Fruit fly (Drosophila melanogaster) whole organism, embryonic: Measurements from ENCODE around the gene Or33b.

Source experiments
- Adf1 ChIP-seq: fragments of 200-800 bp; sonication (Bioruptor generic); IDR thresholded peaks from 2 replicates; pipeline ENCODE4 v1.3.6; 2022; ENCODE audit warnings: missing biosample characterization, missing genetic modification characterization
- CG11247 ChIP-seq: fragments of 200-800 bp; sonication (Bioruptor generic); IDR thresholded peaks from 2 replicates; pipeline ENCODE4 v1.3.6; 2022; ENCODE audit warnings: missing biosample characterization, missing genetic modification characterization
- CG11504 ChIP-seq: fragments of 200-800 bp; sonication (Bioruptor generic); optimal IDR thresholded peaks from 3 replicates; lab custom pipeline; 2019; ENCODE audit warnings: missing biosample characterization, mild to moderate bottlenecking, missing genetic modification characterization, moderate library complexity
- CG11695 ChIP-seq: fragments of 200-800 bp; sonication (Bioruptor generic); IDR thresholded peaks from 3 replicates; pipeline ENCODE4 v1.3.6; 2022; ENCODE audit warnings: missing biosample characterization, missing genetic modification characterization
- CG11696 ChIP-seq: fragments of 200-800 bp; sonication (Bioruptor generic); IDR thresholded peaks from 2 replicates; pipeline ENCODE4 v1.3.6; 2022; ENCODE audit warnings: missing biosample characterization, missing genetic modification characterization
- CG12071 ChIP-seq: fragments of 200-800 bp; sonication (Bioruptor generic); optimal IDR thresholded peaks from 3 replicates; lab custom pipeline; 2018; ENCODE audit warnings: missing biosample characterization, mild to moderate bottlenecking, missing genetic modification characterization
- CG13894 ChIP-seq: fragments of 200-800 bp; sonication (Bioruptor generic); optimal IDR thresholded peaks from 3 replicates; lab custom pipeline; 2018; ENCODE audit warnings: missing biosample characterization, mild to moderate bottlenecking, missing genetic modification characterization, moderate library complexity
- CG15269 ChIP-seq: fragments of 200-800 bp; sonication (Bioruptor generic); optimal IDR thresholded peaks from 2 replicates; lab custom pipeline; 2018; ENCODE audit warnings: missing biosample characterization, mild to moderate bottlenecking, missing genetic modification characterization, moderate library complexity
- CG15601 ChIP-seq: fragments of 200-800 bp; sonication (Bioruptor generic); optimal IDR thresholded peaks from 3 replicates; lab custom pipeline; 2019; ENCODE audit warnings: missing biosample characterization, mild to moderate bottlenecking, missing genetic modification characterization, moderate library complexity
- CG17361 ChIP-seq: fragments of 200-800 bp; sonication (Bioruptor generic); IDR thresholded peaks from 3 replicates; pipeline ENCODE4 v1.3.6; 2022; ENCODE audit warnings: missing biosample characterization, missing genetic modification characterization
- CG2889 ChIP-seq: fragments of 200-800 bp; sonication (Bioruptor generic); IDR thresholded peaks from 3 replicates; pipeline ENCODE4 v1.3.6; 2022; ENCODE audit warnings: missing biosample characterization, missing genetic modification characterization
- CG34422 ChIP-seq: fragments of 200-800 bp; sonication (Bioruptor generic); IDR thresholded peaks from 3 replicates; pipeline ENCODE4 v1.3.6; 2022; ENCODE audit warnings: missing biosample characterization, missing genetic modification characterization
- CG3726 ChIP-seq: fragments of 200-800 bp; sonication (Bioruptor generic); IDR thresholded peaks from 3 replicates; pipeline ENCODE4, ENCODE4 v1.3.6; 2022; ENCODE audit warnings: missing biosample characterization, missing genetic modification characterization
- CG42726 ChIP-seq: fragments of 200-800 bp; sonication (Bioruptor generic); IDR thresholded peaks from 2 replicates; pipeline ENCODE4 v1.3.6; 2022; ENCODE audit warnings: missing biosample characterization, missing genetic modification characterization; ENCODE audit not compliant: partially characterized antibody
- CG5180 ChIP-seq: fragments of 200-800 bp; sonication (Bioruptor generic); optimal IDR thresholded peaks from 3 replicates; lab custom pipeline; 2017; ENCODE audit warnings: missing biosample characterization, missing genetic modification characterization, mild to moderate bottlenecking, moderate library complexity, missing genetic modification reagents
- CG7786 ChIP-seq: fragments of 200-800 bp; sonication (Bioruptor generic); optimal IDR thresholded peaks from 2 replicates; lab custom pipeline; 2016; ENCODE audit warnings: missing biosample characterization, missing genetic modification characterization
- CG8478 ChIP-seq: fragments of >200 bp; optimal IDR thresholded peaks from 2 replicates; lab custom pipeline; 2018
- CG8924 ChIP-seq: fragments of 200-800 bp; optimal IDR thresholded peaks from 3 replicates; lab custom pipeline; 2019; ENCODE audit warnings: missing biosample characterization, mild to moderate bottlenecking, missing genetic modification characterization, moderate library complexity
- CG9932 ChIP-seq: fragments of 200-800 bp; sonication (Bioruptor generic); IDR thresholded peaks from 2 replicates; pipeline ENCODE4 v1.3.6; 2022; ENCODE audit warnings: missing biosample characterization, missing genetic modification characterization
- CTCF ChIP-seq: fragments of 200-800 bp; sonication (Bioruptor generic); optimal IDR thresholded peaks from 2 replicates; lab custom pipeline; 2017; ENCODE audit warnings: missing biosample characterization, mild to moderate bottlenecking, missing genetic modification characterization, moderate library complexity
- Camta ChIP-seq: fragments of 200-800 bp; sonication (Bioruptor generic); optimal IDR thresholded peaks from 2 replicates; lab custom pipeline; 2016; ENCODE audit warnings: missing biosample characterization, missing genetic modification characterization
- Dfd ChIP-seq, 2 experiments: fragments of >200 bp; optimal IDR thresholded peaks; 2 replicates each; lab custom pipeline; 2017; ENCODE audit warnings: missing biosample characterization in 2 of 2, missing genetic modification characterization in 2 of 2
- Fer1 ChIP-seq: fragments of 200-800 bp; sonication (Bioruptor generic); optimal IDR thresholded peaks from 2 replicates; lab custom pipeline; 2017; ENCODE audit warnings: missing biosample characterization, mild to moderate bottlenecking, missing genetic modification characterization
- HLH3B ChIP-seq: fragments of 200-800 bp; sonication (Bioruptor generic); IDR thresholded peaks from 2 replicates; pipeline ENCODE4 v1.3.6; 2022; ENCODE audit warnings: missing biosample characterization, missing genetic modification characterization
- HLH54F ChIP-seq: fragments of 200-800 bp; sonication (Bioruptor generic); optimal IDR thresholded peaks from 3 replicates; lab custom pipeline; 2016; ENCODE audit warnings: missing biosample characterization, missing genetic modification characterization
- Lim3 ChIP-seq: fragments of 200-800 bp; sonication (Bioruptor generic); IDR thresholded peaks from 2 replicates; pipeline ENCODE4 v1.3.6; 2022; ENCODE audit warnings: missing biosample characterization, missing genetic modification characterization
- NC2β ChIP-seq: fragments of 200-800 bp; sonication (Bioruptor generic); optimal IDR thresholded peaks from 2 replicates; lab custom pipeline; 2016; ENCODE audit warnings: missing biosample characterization, missing genetic modification characterization
- Nf-YA ChIP-seq: fragments of 200-800 bp; sonication (Bioruptor generic); IDR thresholded peaks from 2 replicates; pipeline ENCODE4 v1.3.6; 2022; ENCODE audit warnings: missing biosample characterization, missing genetic modification characterization
- PHDP ChIP-seq: fragments of 200-800 bp; sonication (Bioruptor generic); optimal IDR thresholded peaks from 3 replicates; lab custom pipeline; 2018; ENCODE audit warnings: missing biosample characterization, mild to moderate bottlenecking, missing genetic modification characterization, moderate library complexity
- Scr ChIP-seq: fragments of 200-800 bp; sonication (Bioruptor generic); IDR thresholded peaks from 2 replicates; pipeline ENCODE4 v1.3.6; 2022; ENCODE audit warnings: missing biosample characterization, missing genetic modification characterization; ENCODE audit not compliant: partially characterized antibody
- Sry-β ChIP-seq: fragments of 200-800 bp; sonication (Bioruptor generic); optimal IDR thresholded peaks from 2 replicates; lab custom pipeline; 2018; ENCODE audit warnings: missing biosample characterization, mild to moderate bottlenecking, missing genetic modification characterization, moderate library complexity
- Stat92E ChIP-seq, 3 experiments: fragments of >200 bp in 2 of 3; fragments of 200-800 bp in 1 of 3; sonication (Bioruptor generic) in 1 of 3; optimal IDR thresholded peaks; 2 replicates each; lab custom pipeline; 2017 to 2019; ENCODE audit warnings: missing biosample characterization in 3 of 3, missing genetic modification characterization in 3 of 3, mild to moderate bottlenecking in 1 of 3, moderate library complexity in 1 of 3
- Xrp1 ChIP-seq: fragments of 200-800 bp; sonication (Bioruptor generic); IDR thresholded peaks from 2 replicates; pipeline ENCODE4 v1.3.6; 2022; ENCODE audit warnings: missing biosample characterization, missing genetic modification characterization
- ara ChIP-seq: fragments of 200-800 bp; sonication (Bioruptor generic); IDR thresholded peaks from 2 replicates; pipeline ENCODE4 v1.3.6; 2022; ENCODE audit warnings: missing biosample characterization, missing genetic modification characterization
- bab2 ChIP-seq: fragments of 200-800 bp; sonication (Bioruptor generic); optimal IDR thresholded peaks from 2 replicates; lab custom pipeline; 2016; ENCODE audit warnings: missing biosample characterization, missing genetic modification characterization
- chm ChIP-seq: fragments of 200-800 bp; sonication (Bioruptor generic); IDR thresholded peaks from 2 replicates; pipeline ENCODE4 v1.3.6; 2022; ENCODE audit warnings: missing biosample characterization, missing genetic modification characterization
- crol ChIP-seq: fragments of 200-800 bp; sonication (Bioruptor generic); IDR thresholded peaks from 2 replicates; pipeline ENCODE4 v1.3.6; 2022; ENCODE audit warnings: missing biosample characterization, missing genetic modification characterization
- eve ChIP-seq, 2 experiments: fragments of >200 bp; optimal IDR thresholded peaks; 2 replicates each; lab custom pipeline; 2017; ENCODE audit warnings: missing biosample characterization in 2 of 2, missing genetic modification characterization in 2 of 2
- fru ChIP-seq: fragments of >200 bp; optimal IDR thresholded peaks from 2 replicates; lab custom pipeline; 2017
- her ChIP-seq: fragments of 200-800 bp; sonication (Bioruptor generic); optimal IDR thresholded peaks from 2 replicates; lab custom pipeline; 2016; ENCODE audit warnings: missing biosample characterization, missing genetic modification characterization
- kni ChIP-seq: fragments of 200-800 bp; sonication (Bioruptor generic); optimal IDR thresholded peaks from 3 replicates; lab custom pipeline; 2017; ENCODE audit warnings: mild to moderate bottlenecking, missing biosample characterization, missing genetic modification reagents, missing genetic modification characterization
- lab ChIP-seq: fragments of 200-800 bp; sonication (Bioruptor generic); optimal IDR thresholded peaks from 3 replicates; lab custom pipeline; 2017; ENCODE audit warnings: missing biosample characterization, missing genetic modification characterization, mild to moderate bottlenecking, moderate library complexity, missing genetic modification reagents
- lola ChIP-seq, 3 experiments: fragments of >200 bp in 2 of 3; fragments of 200-800 bp in 1 of 3; sonication (Bioruptor generic) in 1 of 3; optimal IDR thresholded peaks; 2 replicates each; lab custom pipeline; 2017 to 2019; ENCODE audit warnings: missing biosample characterization in 3 of 3, missing genetic modification characterization in 3 of 3, mild to moderate bottlenecking in 1 of 3, moderate library complexity in 1 of 3
- phol ChIP-seq: fragments of 200-800 bp; sonication (Bioruptor generic); optimal IDR thresholded peaks from 3 replicates; lab custom pipeline; 2018; ENCODE audit warnings: missing biosample characterization, mild to moderate bottlenecking, missing genetic modification characterization, moderate library complexity
- scrt ChIP-seq: fragments of 200-800 bp; sonication (Bioruptor generic); optimal IDR thresholded peaks from 2 replicates; lab custom pipeline; 2018; ENCODE audit warnings: missing biosample characterization, mild to moderate bottlenecking, missing genetic modification characterization, moderate library complexity
- seq ChIP-seq: fragments of 200-800 bp; sonication (Bioruptor generic); IDR thresholded peaks from 2 replicates; pipeline ENCODE4 v1.3.6; 2022; ENCODE audit warnings: missing biosample characterization, missing genetic modification characterization
- sna ChIP-seq: fragments of 200-800 bp; sonication (Bioruptor generic); IDR thresholded peaks from 2 replicates; pipeline ENCODE4 v1.3.6; 2022; ENCODE audit warnings: missing biosample characterization, missing genetic modification characterization; ENCODE audit not compliant: partially characterized antibody
- stc ChIP-seq: fragments of 200-800 bp; sonication (Bioruptor generic); IDR thresholded peaks from 2 replicates; pipeline ENCODE4 v1.3.6; 2022; ENCODE audit warnings: missing biosample characterization, missing genetic modification characterization
- trh ChIP-seq: fragments of 200-800 bp; sonication (Bioruptor generic); optimal IDR thresholded peaks from 2 replicates; lab custom pipeline; 2016; ENCODE audit warnings: missing biosample characterization, missing genetic modification characterization
- ttk ChIP-seq: fragments of 200-800 bp; sonication (Bioruptor generic); IDR thresholded peaks from 2 replicates; pipeline ENCODE4 v2.1.2; 2022; ENCODE audit warnings: missing biosample characterization, missing genetic modification characterization
- vnd ChIP-seq: fragments of 200-800 bp; sonication (Bioruptor generic); IDR thresholded peaks from 3 replicates; pipeline ENCODE4 v1.3.6; 2022; ENCODE audit warnings: missing biosample characterization, missing genetic modification characterization; ENCODE audit not compliant: partially characterized antibody

Gene Or33b

dm6 chr2L:11970853-11971397 is 34.9 kb downstream of the Or33b start (continued):
- TF ChIP-seq eve (GFP tag; optimal IDR thresholded peaks at IDR 0.05; lab: Kevin White, UChicago) (no peak), Fer1 (GFP tag; lab: Kevin White, UChicago) (peak; percentile 14), CG42726 (peak; percentile 19; the same call in 1 of the 2 replicates), CG2889 (no peak), chm (GFP tag; lab: Robert Waterston, UW) (peak; percentile 65), Adf1 (GFP tag; lab: Robert Waterston, UW) (peak; percentile 25; the same call in 1 of the 2 replicates), CG15601 (peak; percentile 61), Lim3 (GFP tag; lab: Robert Waterston, UW) (no peak), HLH3B (GFP tag; lab: Robert Waterston, UW) (peak; percentile 47; the same call in 1 of the 2 replicates), NC2β (peak; percentile 22), CG13894 (tag; lab: Kevin White, UChicago) (peak; percentile 44), lab (GFP tag; lab: Kevin White, UChicago) (peak; percentile 62), HLH54F (GFP tag; lab: Kevin White, UChicago) (no peak), PHDP (tag; lab: Kevin White, UChicago) (peak; percentile 33), Dfd (GFP tag; optimal IDR thresholded peaks at IDR 0.05; lab: Kevin White, UChicago) (no peak), CG12071 (GFP tag; lab: Kevin White, UChicago) (peak; percentile 23), scrt (GFP tag; lab: Kevin White, UChicago) (no peak), her (GFP tag; lab: Kevin White, UChicago) (peak; percentile 32), bab2 (GFP tag; lab: Kevin White, UChicago) (no peak), ara (GFP tag; lab: Robert Waterston, UW) (no peak), Stat92E (GFP tag; optimal IDR thresholded peaks at IDR 0.05; lab: Kevin White, UChicago) (no peak), CG15269 (tag; lab: Kevin White, UChicago) (no peak), Sry-β (no peak), CG11695 (GFP tag; lab: Robert Waterston, UW) (peak; percentile 32; the same call in 1 of the 3 replicates), Scr (GFP tag; lab: Robert Waterston, UW) (peak; percentile 45), CG7786 (GFP tag; lab: Kevin White, UChicago) (peak; percentile 23), vnd (GFP tag; lab: Robert Waterston, UW) (no peak), trh (GFP tag; lab: Kevin White, UChicago) (no peak), CG11696 (GFP tag; lab: Robert Waterston, UW) (0 out of 2 replicates have a peak, but pooled peaks have one; percentile 18), Nf-YA (GFP tag; lab: Robert Waterston, UW) (peak; percentile 25; the same call in 1 of the 2 replicates), CG9932 (GFP tag; lab: Robert Waterston, UW) (peak; percentile 35; the same call in 1 of the 2 replicates), seq (peak; percentile 38; the same call in 1 of the 2 replicates), CG34422 (GFP tag; lab: Robert Waterston, UW) (peak; percentile 44; the same call in 1 of the 3 replicates), ttk (GFP tag; lab: Robert Waterston, UW) (no peak), CG5180 (peak; percentile 97), phol (tag; lab: Kevin White, UChicago) (no peak), CG11504 (tag; lab: Kevin White, UChicago) (peak; percentile 16), kni (GFP tag; lab: Kevin White, UChicago) (peak; percentile 68), CG8924 (tag; lab: Kevin White, UChicago) (peak; percentile 47), fru (lab: Kevin White, UChicago) (no peak), CTCF (GFP tag; lab: Kevin White, UChicago) (no peak), crol (peak; percentile 48), Xrp1 (no peak), stc (peak; percentile 40; the same call in 1 of the 2 replicates), CG8478 (peak; percentile 92), Camta (GFP tag; lab: Kevin White, UChicago) (peak; percentile 11), CG3726 (GFP tag; lab: Robert Waterston, UW) (peak; percentile 66; the same call in 1 of the 3 replicates), CG17361 (no peak), CG11247 (GFP tag; lab: Robert Waterston, UW) (peak; percentile 28; the same call in 1 of the 2 replicates), sna (GFP tag; lab: Robert Waterston, UW) (0 out of 2 replicates have a peak, but pooled peaks have one; percentile 41), lola (GFP tag; optimal IDR thresholded peaks at IDR 0.05; lab: Kevin White, UChicago) (no peak)
